Worm (Caenorhabditis elegans): Measurements from ENCODE around the gene B0281.4.

- TF ChIP-seq ama-1 (optimal IDR thresholded peaks at IDR 0.05), result no peak
- no peak for TF ChIP-seq hmbx-1 (tag; optimal IDR thresholded peaks at IDR 0.05)
Observed at ce11 chrII:2279263-2279662, 19.4 kb downstream of the B0281.4 start, which contains the start of gene K09F6.6.
